Worm (Caenorhabditis elegans) whole organism, early embryonic: ENCODE data around the gene clec-224.
"Not testable (repeated sequence)": the region's sequence is repeated elsewhere in the genome, so short reads cannot be mapped to it uniquely, and the experiment has no call there.

Experiments
- B0310.2 ChIP-seq: sonication (generic microtip); optimal IDR thresholded peaks from 2 replicates; lab custom pipeline; 2016; ENCODE audit warnings: mild to moderate bottlenecking, missing genetic modification characterization, missing compliant biosample characterization
- ama-1 ChIP-seq: fragments of 150-350 bp; optimal IDR thresholded peaks from 2 replicates; lab custom pipeline; 2014
- flt-1 ChIP-seq: fragments of 200-800 bp; sonication (Bioruptor generic); IDR thresholded peaks from 2 replicates; pipeline ENCODE4 v1.3.6; 2022; ENCODE audit warnings: missing genetic modification characterization, missing compliant biosample characterization
- hmbx-1 ChIP-seq: sonication (generic microtip); optimal IDR thresholded peaks from 2 replicates; lab custom pipeline; 2016; ENCODE audit warnings: mild to moderate bottlenecking, missing genetic modification characterization, missing compliant biosample characterization
- hnd-1 ChIP-seq: sonication (generic microtip); optimal IDR thresholded peaks from 2 replicates; lab custom pipeline; 2016; ENCODE audit warnings: missing genetic modification characterization, missing compliant biosample characterization
- sea-1 ChIP-seq: fragments of 200-800 bp; sonication (Bioruptor generic); conservative IDR thresholded peaks from 2 replicates; pipeline ENCODE4 v1.3.6; 2022; ENCODE audit warnings: missing genetic modification characterization, missing compliant biosample characterization
- tbx-37 ChIP-seq: fragments of 200-800 bp; sonication (Bioruptor generic); conservative IDR thresholded peaks from 2 replicates; pipeline ENCODE4 v1.3.6; 2022; ENCODE audit warnings: missing genetic modification reagents, missing genetic modification characterization, missing compliant biosample characterization

ce11 chrV:12131157-12131556 lies 48.1 kb downstream of the clec-224 start, which contains the start of gene enpp-1:
- TF ChIP-seq flt-1 (GFP tag; lab: Robert Waterston, UW); hmbx-1; hnd-1 (tag; lab: Kevin White, UChicago); B0310.2; tbx-37 (GFP tag; lab: Robert Waterston, UW); sea-1 (GFP tag; lab: Robert Waterston, UW); ama-1 (lab: Kevin White, UChicago): not testable (repeated sequence)
